Worm (Caenorhabditis elegans) whole organism, L2 larva: ENCODE measurements around the gene srx-128.

ENCODE experiments used
- F13H6.1 ChIP-seq: sonication (generic microtip); optimal IDR thresholded peaks from 2 replicates; lab custom pipeline; 2016; ENCODE audit warnings: missing genetic modification characterization, missing compliant biosample characterization
- R02D3.7 ChIP-seq: fragments of 150-350 bp; optimal IDR thresholded peaks from 2 replicates; lab custom pipeline; 2014; ENCODE audit warnings: missing biosample characterization, missing genetic modification characterization
- Y55F3AM.14 ChIP-seq: fragments of 200-800 bp; sonication (Bioruptor generic); optimal IDR thresholded peaks from 2 replicates; lab custom pipeline; 2018; ENCODE audit warnings: mild to moderate bottlenecking, missing genetic modification characterization, missing compliant biosample characterization
- ZK546.5 ChIP-seq: sonication (generic microtip); optimal IDR thresholded peaks from 2 replicates; lab custom pipeline; 2017; ENCODE audit warnings: missing biosample characterization, missing genetic modification characterization
- aly-2 ChIP-seq: fragments of 150-350 bp; optimal IDR thresholded peaks from 2 replicates; lab custom pipeline; 2014; ENCODE audit warnings: missing biosample characterization, missing genetic modification characterization
- dmd-4 ChIP-seq: sonication (generic microtip); optimal IDR thresholded peaks from 2 replicates; lab custom pipeline; 2017; ENCODE audit warnings: missing biosample characterization, missing genetic modification characterization
- elt-1 ChIP-seq: fragments of 150-350 bp; optimal IDR thresholded peaks from 2 replicates; lab custom pipeline; 2014; ENCODE audit warnings: missing biosample characterization, missing genetic modification characterization
- elt-3 ChIP-seq: sonication (generic microtip); optimal IDR thresholded peaks from 2 replicates; lab custom pipeline; 2017; ENCODE audit warnings: missing biosample characterization, missing genetic modification characterization
- fos-1 ChIP-seq: fragments of 150-350 bp; optimal IDR thresholded peaks from 2 replicates; lab custom pipeline; 2014; ENCODE audit warnings: missing biosample characterization, missing genetic modification characterization
- gmeb-1 ChIP-seq: fragments of 150-350 bp; optimal IDR thresholded peaks from 2 replicates; lab custom pipeline; 2014; ENCODE audit warnings: missing biosample characterization, missing genetic modification characterization
- lin-13 ChIP-seq: fragments of 150-350 bp; optimal IDR thresholded peaks from 2 replicates; lab custom pipeline; 2014; ENCODE audit warnings: missing biosample characterization, missing genetic modification reagents, missing genetic modification characterization
- lin-39 ChIP-seq: fragments of 150-350 bp; optimal IDR thresholded peaks from 2 replicates; lab custom pipeline; 2014; ENCODE audit warnings: missing biosample characterization, missing genetic modification reagents, missing genetic modification characterization
- lsy-2 ChIP-seq, 2 experiments: fragments of 150-350 bp in 1 of 2; sonication (generic microtip) in 1 of 2; optimal IDR thresholded peaks; 2 replicates each; lab custom pipeline; 2014 to 2017; ENCODE audit warnings: missing biosample characterization in 2 of 2, missing genetic modification characterization in 2 of 2
- mbf-1 ChIP-seq: sonication (generic microtip); optimal IDR thresholded peaks from 2 replicates; lab custom pipeline; 2017; ENCODE audit warnings: missing biosample characterization, missing genetic modification characterization
- mdl-1 ChIP-seq, 2 experiments: fragments of 150-350 bp in 1 of 2; sonication (generic microtip) in 1 of 2; optimal IDR thresholded peaks; 2 replicates each; lab custom pipeline; 2017; ENCODE audit warnings: missing biosample characterization in 2 of 2, missing genetic modification characterization in 2 of 2
- nhr-11 ChIP-seq: fragments of 150-350 bp; optimal IDR thresholded peaks from 2 replicates; lab custom pipeline; 2014; ENCODE audit warnings: missing biosample characterization, missing genetic modification characterization
- nhr-12 ChIP-seq: fragments of 150-350 bp; optimal IDR thresholded peaks from 2 replicates; lab custom pipeline; 2014; ENCODE audit warnings: missing biosample characterization, missing genetic modification characterization
- nhr-21 ChIP-seq: fragments of 150-350 bp; optimal IDR thresholded peaks from 2 replicates; lab custom pipeline; 2014; ENCODE audit warnings: missing biosample characterization, missing genetic modification characterization
- nhr-237 ChIP-seq: fragments of 150-350 bp; optimal IDR thresholded peaks from 2 replicates; lab custom pipeline; 2014; ENCODE audit warnings: missing biosample characterization, missing genetic modification characterization
- nhr-25 ChIP-seq: fragments of 150-350 bp; sonication (generic microtip); optimal IDR thresholded peaks from 3 replicates; lab custom pipeline; 2014; ENCODE audit warnings: missing biosample characterization, missing genetic modification characterization
- nhr-6 ChIP-seq: fragments of 150-350 bp; optimal IDR thresholded peaks from 2 replicates; lab custom pipeline; 2014; ENCODE audit warnings: missing biosample characterization, missing genetic modification characterization
- nhr-77 ChIP-seq: fragments of 150-350 bp; optimal IDR thresholded peaks from 2 replicates; lab custom pipeline; 2014; ENCODE audit warnings: missing biosample characterization, missing genetic modification characterization
- peb-1 ChIP-seq: fragments of 150-350 bp; optimal IDR thresholded peaks from 2 replicates; lab custom pipeline; 2014; ENCODE audit warnings: missing biosample characterization, missing genetic modification characterization
- skn-1 ChIP-seq: sonication (generic microtip); optimal IDR thresholded peaks from 2 replicates; lab custom pipeline; 2017; ENCODE audit warnings: missing biosample characterization, missing genetic modification characterization
- sma-3 ChIP-seq: sonication (generic microtip); optimal IDR thresholded peaks from 2 replicates; lab custom pipeline; 2016; ENCODE audit warnings: missing genetic modification reagents, missing genetic modification characterization, missing compliant biosample characterization
- sma-9 ChIP-seq, 2 experiments: fragments of 150-350 bp in 1 of 2; sonication (generic microtip) in 1 of 2; optimal IDR thresholded peaks; 2 replicates each; lab custom pipeline; 2014 to 2016; ENCODE audit warnings: missing genetic modification characterization in 2 of 2, mild to moderate bottlenecking in 1 of 2, missing biosample characterization in 1 of 2, missing compliant biosample characterization in 1 of 2, missing genetic modification reagents in 1 of 2, moderate library complexity in 1 of 2
- snpc-4 ChIP-seq: fragments of 150-350 bp; optimal IDR thresholded peaks from 2 replicates; lab custom pipeline; 2014; ENCODE audit warnings: missing biosample characterization, missing genetic modification characterization
- unc-39 ChIP-seq: fragments of 150-350 bp; optimal IDR thresholded peaks from 2 replicates; lab custom pipeline; 2014; ENCODE audit warnings: missing biosample characterization, missing genetic modification characterization
- zag-1 ChIP-seq: fragments of 150-350 bp; optimal IDR thresholded peaks from 2 replicates; lab custom pipeline; 2014; ENCODE audit warnings: missing biosample characterization, missing genetic modification characterization
- ztf-4 ChIP-seq: fragments of 150-350 bp; optimal IDR thresholded peaks from 2 replicates; lab custom pipeline; 2014; ENCODE audit warnings: missing biosample characterization, missing genetic modification characterization

The srx-128 gene

DNA sequence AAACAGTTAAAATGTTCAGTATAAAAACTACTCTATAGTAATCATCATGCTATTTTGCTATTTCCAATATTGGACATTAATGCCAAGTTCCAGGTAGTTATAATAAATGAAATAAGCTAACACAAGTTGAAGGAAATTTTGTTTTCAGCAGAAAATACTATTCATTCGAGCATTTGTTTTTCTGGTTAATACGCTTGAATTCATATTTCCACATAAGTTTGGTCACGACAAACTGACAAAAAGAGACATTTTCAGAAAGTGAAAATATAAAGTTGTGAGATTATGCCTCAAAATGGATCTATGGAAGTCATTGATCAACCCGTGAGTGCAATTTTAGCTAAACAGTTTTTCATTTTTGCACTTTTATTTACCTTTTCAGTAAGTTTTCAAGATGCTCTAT is 7.9 kb downstream of the srx-128 start, which contains the start of gene srx-131:
Gene srx-131, plus strand, starts transcription at position 301 of the 400 bp plus-strand sequence.
- TF ChIP-seq nhr-237 (tag; lab: Kevin White, UChicago) (no peak), elt-3 (tag; lab: Kevin White, UChicago) (no peak), skn-1 (tag; lab: Kevin White, UChicago) (no peak), lin-39 (tag; lab: Kevin White, UChicago) (no peak), lin-13 (GFP tag; lab: Kevin White, UChicago) (no peak), sma-9 (GFP tag; optimal IDR thresholded peaks at IDR 0.05; lab: Kevin White, UChicago) (no peak), sma-9 (tag; optimal IDR thresholded peaks at IDR 0.05; lab: Kevin White, UChicago) (no peak), lsy-2 (tag; optimal IDR thresholded peaks at IDR 0.05; lab: Kevin White, UChicago) (no peak), fos-1 (tag; lab: Kevin White, UChicago) (no peak), dmd-4 (tag; lab: Kevin White, UChicago) (no peak), sma-3 (GFP tag; lab: Kevin White, UChicago) (no peak)

DNA sequence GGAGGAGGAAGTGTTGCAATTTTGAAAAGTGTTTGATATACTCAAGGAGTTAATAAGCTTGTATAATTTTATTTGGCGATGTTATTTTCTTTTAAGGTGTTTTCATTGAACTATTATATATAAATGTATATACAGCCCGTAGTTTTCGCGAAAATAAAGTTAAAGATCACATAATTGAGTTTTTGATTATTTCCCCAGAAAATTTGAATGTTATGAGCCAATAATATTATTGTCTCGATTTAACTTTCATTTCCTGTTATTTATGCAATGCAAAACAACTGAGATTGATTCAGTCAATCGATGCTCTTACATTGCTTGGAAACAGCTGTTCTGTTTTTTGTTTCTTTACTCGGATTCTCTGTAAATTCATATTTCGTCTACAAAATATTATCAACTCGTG is 11.1 kb downstream of the srx-128 start, which contains the start of gene srx-133:
Gene srx-133, plus strand, starts transcription at position 301 of the 400 bp plus-strand sequence.
- TF ChIP-seq nhr-77 (tag; lab: Kevin White, UChicago) (no peak), elt-3 (tag; lab: Kevin White, UChicago) (no peak), Y55F3AM.14 (no peak), peb-1 (tag; lab: Kevin White, UChicago) (no peak), elt-1 (no peak), nhr-25 (tag; lab: Kevin White, UChicago) (no peak), nhr-12 (tag; lab: Kevin White, UChicago) (no peak)

DNA sequence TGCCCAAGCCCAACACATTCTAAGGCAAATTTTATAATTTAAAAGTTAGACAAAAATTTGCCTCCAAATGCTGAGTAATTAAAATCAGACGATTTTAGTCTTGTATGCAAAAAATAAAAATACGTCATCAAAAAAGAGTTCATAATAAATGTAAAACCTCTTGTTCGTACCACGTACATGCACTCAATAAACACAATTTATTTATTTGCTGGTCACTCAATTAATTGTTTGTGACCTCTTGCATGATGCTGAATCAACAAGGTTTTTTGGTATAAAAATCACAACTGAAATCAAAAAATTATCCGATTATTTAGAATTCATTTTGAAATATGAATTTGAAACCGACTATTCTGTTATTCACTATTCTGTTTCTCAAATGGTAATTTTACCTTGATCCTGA is 12.9 kb downstream of the srx-128 start, which contains the start of gene hpx-2:
Gene hpx-2, plus strand, starts transcription at position 301 of the 400 bp plus-strand sequence.
- TF ChIP-seq nhr-77 (tag; lab: Kevin White, UChicago) (no peak), snpc-4 (no peak), ztf-4 (no peak)

DNA sequence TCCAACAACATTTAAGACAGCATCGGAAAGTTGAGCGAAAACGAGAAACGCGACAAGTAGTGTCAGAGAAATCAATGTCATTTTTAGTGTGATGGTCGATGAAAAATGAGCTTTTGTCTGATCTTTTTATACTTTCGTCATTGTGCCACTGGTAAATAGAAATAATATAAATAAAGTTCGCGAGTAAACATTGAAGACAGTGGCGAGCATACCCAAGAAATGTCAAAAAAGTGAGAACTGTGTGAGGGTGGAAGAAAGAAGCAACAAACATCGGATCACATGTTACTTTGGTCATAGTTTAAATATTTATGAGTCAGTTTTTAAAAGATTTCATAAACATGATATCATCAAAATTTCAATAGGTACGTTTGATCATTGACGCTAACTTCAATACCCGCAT is 17.0 kb downstream of the srx-128 start, which contains the start of gene ttr-21:
Gene ttr-21, minus strand, starts transcription at position 100 of the 400 bp plus-strand sequence.
- TF ChIP-seq F13H6.1 (tag; lab: Kevin White, UChicago) = peak; percentile 10
- TF ChIP-seq peb-1 (tag; lab: Kevin White, UChicago) = no peak
- no peak for TF ChIP-seq gmeb-1 (tag; lab: Kevin White, UChicago)
- no peak for TF ChIP-seq lin-13 (GFP tag; lab: Kevin White, UChicago)
- no peak for TF ChIP-seq snpc-4

DNA sequence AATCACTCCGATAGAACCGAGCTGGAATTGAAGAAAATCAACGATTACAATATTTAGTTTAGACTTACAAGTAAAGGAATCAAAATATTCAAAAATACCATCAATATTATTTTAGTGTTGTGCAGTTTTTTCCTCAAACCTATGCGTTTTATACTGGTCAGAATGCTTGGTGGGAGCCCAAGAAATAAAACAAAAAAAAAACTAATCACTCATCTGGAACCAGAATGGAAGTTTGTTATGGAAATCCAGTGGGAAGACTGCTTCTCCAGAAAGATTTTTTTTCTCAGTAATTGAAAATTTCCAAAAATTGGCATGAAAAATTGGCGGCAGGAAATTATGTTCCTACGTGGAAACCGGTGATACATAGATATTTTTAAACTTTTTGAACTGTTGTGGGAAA is 19.1 kb downstream of the srx-128 start, which contains the start of gene srx-134:
Gene srx-134, minus strand, starts transcription at position 101 of the 400 bp plus-strand sequence.
- TF ChIP-seq sma-9 (GFP tag; optimal IDR thresholded peaks at IDR 0.05; lab: Kevin White, UChicago) (no peak), sma-9 (tag; optimal IDR thresholded peaks at IDR 0.05; lab: Kevin White, UChicago) (no peak), ztf-4 (no peak), sma-3 (GFP tag; lab: Kevin White, UChicago) (no peak)
- TF ChIP-seq, all 48 proteins: peak for 0

DNA sequence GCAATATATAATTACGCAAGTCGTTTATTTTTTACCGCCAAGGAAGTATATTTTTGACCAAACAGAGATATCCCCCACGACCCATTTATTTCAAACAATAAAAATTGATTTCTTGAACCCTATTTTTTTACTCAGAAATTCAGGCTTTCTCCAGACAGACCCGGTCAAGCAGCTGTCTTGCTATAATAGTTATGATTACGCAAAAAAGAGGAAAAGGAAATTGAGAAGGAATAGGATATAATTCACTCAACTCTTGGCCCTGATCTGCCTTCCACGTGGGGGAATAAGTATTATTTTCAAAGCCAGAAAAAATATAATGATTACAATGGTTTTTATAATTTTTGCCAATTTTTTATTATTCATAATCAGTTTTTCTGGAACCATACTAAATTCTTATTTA is 19.9 kb downstream of the srx-128 start, which contains the start of gene srx-136:
Gene srx-136, plus strand, starts transcription at position 301 of the 400 bp plus-strand sequence.
- TF ChIP-seq nhr-11 (tag; lab: Kevin White, UChicago) = no peak
- TF ChIP-seq mdl-1 (tag; optimal IDR thresholded peaks at IDR 0.05; lab: Kevin White, UChicago) = no peak
- no peak for TF ChIP-seq ztf-4
- TF ChIP-seq nhr-6 (tag; lab: Kevin White, UChicago) = no peak
- no peak for TF ChIP-seq sma-9 (GFP tag; optimal IDR thresholded peaks at IDR 0.05; lab: Kevin White, UChicago)
- TF ChIP-seq sma-9 (tag; optimal IDR thresholded peaks at IDR 0.05; lab: Kevin White, UChicago) = no peak
- TF ChIP-seq unc-39 (tag; lab: Kevin White, UChicago) = no peak
- no peak for TF ChIP-seq snpc-4
- no peak for TF ChIP-seq elt-1
- TF ChIP-seq ZK546.5 (tag; lab: Kevin White, UChicago) = no peak
- TF ChIP-seq nhr-237 (tag; lab: Kevin White, UChicago) = no peak
- TF ChIP-seq nhr-21 = no peak
- TF ChIP-seq lin-39 (tag; lab: Kevin White, UChicago) = no peak
- TF ChIP-seq mbf-1 (tag; lab: Kevin White, UChicago) = no peak
- TF ChIP-seq aly-2 (tag; lab: Kevin White, UChicago) = no peak
- TF ChIP-seq zag-1 (tag; lab: Kevin White, UChicago) = no peak
- no peak for TF ChIP-seq skn-1 (tag; lab: Kevin White, UChicago)
- TF ChIP-seq fos-1 (tag; lab: Kevin White, UChicago) = no peak
- no peak for TF ChIP-seq R02D3.7
- no peak for TF ChIP-seq F13H6.1 (tag; lab: Kevin White, UChicago)
